Worm (Caenorhabditis elegans) whole organism, dauer: ENCODE data around the gene hpo-8.

ENCODE experiments used
- unc-62 ChIP-seq: sonication (generic microtip); optimal IDR thresholded peaks from 2 replicates; lab custom pipeline; 2017; ENCODE audit warnings: missing biosample characterization, missing genetic modification reagents, missing genetic modification characterization

The hpo-8 gene

DNA sequence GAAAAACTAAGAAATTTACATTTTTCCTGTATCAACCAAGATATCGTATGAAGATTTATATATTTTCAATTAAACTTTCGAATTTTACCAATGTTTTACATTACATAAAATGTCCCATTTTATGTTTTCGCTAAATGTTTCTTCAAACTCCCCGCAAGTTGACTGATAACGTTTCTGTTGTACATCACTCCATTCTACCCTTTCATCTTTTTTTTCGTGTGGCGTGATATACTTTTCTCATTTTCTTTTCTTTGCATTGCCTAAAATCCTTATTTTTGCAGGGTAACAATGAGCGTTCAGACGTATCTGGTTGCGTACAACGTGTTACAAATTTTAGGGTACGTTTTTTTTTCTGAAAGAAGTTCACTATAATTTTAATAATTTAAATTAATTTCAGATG, at the start of gene hpo-8:
hpo-8 (plus strand) TSS at position 282 of the 400 bp plus-strand sequence.
- no peak for TF ChIP-seq unc-62 (GFP tag; lab: Kevin White, UChicago)

DNA sequence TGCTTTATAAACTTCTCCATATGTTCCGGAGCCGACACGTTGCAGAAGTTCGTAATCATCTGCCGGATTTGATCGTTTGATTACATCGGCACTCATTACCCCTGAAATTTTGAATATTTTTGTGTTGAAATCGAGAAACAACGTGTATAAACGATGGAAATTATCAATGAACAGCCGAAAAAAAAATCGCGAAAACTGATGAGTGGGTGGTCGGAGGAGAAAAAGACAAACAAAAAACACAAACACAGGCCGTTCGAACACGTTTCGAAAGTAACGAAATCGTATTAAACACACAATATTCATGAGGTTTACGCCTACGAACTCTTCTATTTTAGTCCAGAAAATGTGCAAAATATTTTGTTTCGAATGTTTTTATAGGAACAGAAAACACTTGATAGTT, 46.5 kb upstream of the hpo-8 start, which contains the start of gene gck-2:
gck-2 (minus strand) TSS at position 101 of the 400 bp plus-strand sequence.
- no peak for TF ChIP-seq unc-62 (GFP tag; lab: Kevin White, UChicago)

DNA sequence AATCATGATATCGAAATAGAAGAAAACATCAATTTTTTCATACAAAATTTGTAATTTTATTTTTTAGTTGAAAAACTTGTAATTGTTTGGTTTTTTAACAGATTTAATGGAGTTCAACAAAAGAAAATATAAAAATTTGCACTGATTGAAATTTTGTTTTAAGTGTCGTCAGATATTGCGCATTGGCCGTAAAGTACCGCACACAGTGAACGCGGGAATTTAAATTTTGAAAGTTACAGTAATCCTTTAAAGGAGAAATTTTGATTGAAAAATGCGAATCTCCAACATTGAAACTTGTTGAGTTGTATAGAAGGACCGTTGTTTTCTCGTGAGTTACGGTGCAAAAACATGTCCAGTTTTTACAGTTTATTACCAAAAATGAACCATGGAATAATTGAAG, 46.1 kb upstream of the hpo-8 start:
- no peak for TF ChIP-seq unc-62 (GFP tag; lab: Kevin White, UChicago)

DNA sequence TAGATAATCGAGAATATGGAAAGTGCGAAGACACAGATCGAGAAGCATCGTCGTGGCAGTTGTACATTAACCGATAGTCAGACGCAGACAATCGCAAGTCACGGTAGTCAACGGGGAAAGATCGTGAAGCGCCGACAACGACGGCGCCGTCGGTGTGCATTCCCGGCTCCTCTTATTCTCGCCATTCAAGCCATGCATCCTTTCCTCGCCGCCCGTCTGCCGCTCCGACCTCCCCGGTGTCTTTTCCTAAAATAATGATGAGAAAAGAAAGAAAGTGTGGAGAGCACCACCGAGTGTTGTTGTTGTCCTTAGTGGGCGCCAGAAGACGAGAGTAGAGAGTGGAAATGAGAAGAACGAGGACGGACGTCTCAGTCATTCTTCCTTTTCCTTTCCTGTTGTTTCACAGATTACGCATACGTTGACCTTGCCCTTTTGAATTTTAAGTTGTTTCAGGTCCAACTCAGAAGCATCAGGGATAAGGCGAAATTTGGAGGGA, 45.3 kb upstream of the hpo-8 start, which contains the start of gene ZC404.1:
ZC404.1 (plus strand) TSS at position 446 of the 496 bp plus-strand sequence.
- no peak for TF ChIP-seq unc-62 (GFP tag; lab: Kevin White, UChicago)

DNA sequence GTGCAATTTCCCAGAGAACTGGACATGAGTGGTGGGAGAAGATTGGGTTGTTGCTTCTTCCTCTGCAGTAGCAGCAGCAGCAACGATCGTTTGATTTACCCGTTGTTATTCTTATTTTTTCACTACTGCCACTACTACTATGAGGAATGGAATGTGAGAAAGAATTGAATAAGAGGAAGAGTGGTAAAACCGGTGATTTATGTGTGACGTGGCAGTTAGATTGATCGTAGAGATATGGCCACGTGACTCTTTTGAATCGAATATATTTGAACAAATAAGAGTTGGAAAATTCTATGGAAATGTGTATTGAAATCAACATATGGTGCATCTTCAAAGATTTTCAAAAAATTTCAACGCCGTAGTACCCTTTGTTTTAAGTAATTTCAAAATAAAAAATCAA, 42.8 kb upstream of the hpo-8 start:
- no peak for TF ChIP-seq unc-62 (GFP tag; lab: Kevin White, UChicago)

DNA sequence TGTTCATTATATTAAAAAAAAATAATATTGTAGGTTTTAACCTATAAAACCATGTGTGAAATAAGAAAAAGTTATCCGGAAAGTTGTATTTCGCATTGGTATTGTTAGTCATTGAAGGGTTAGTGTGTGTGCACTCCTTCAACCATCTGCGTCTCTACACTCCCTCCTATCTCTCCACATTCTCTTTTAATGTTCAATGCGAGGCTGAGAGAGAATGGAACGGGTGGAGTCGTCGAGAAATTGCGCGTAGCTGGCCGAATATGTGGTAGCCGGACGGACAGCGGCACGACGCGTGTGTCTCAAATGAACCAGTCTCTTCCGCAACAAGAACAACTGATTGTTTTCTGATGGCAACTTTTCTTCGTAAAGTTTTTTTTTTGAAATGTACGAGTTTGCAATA, 42.2 kb upstream of the hpo-8 start:
- TF ChIP-seq unc-62 (GFP tag; lab: Kevin White, UChicago) = no peak

DNA sequence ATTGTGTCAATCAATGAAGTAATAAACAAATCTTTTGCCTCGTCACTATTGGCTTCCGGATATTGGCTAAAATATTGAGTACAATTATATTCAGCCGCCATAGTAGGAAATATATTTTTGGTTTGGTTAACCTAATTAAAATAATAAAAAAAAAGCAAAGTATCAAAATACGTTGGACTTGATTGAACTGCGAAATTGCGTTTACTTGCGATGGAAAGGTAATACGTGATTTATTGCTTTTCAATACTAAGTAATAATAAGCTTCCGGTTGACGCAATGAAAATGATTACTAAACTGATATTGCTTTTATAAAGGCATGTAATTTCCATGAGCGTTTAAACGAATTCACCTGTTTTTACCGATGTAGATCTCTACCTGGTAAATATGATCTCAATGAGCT, 39.5 kb upstream of the hpo-8 start, which contains the start of gene dmsr-9:
dmsr-9 (minus strand) TSS at position 101 of the 400 bp plus-strand sequence.
- no peak for TF ChIP-seq unc-62 (GFP tag; lab: Kevin White, UChicago)

DNA sequence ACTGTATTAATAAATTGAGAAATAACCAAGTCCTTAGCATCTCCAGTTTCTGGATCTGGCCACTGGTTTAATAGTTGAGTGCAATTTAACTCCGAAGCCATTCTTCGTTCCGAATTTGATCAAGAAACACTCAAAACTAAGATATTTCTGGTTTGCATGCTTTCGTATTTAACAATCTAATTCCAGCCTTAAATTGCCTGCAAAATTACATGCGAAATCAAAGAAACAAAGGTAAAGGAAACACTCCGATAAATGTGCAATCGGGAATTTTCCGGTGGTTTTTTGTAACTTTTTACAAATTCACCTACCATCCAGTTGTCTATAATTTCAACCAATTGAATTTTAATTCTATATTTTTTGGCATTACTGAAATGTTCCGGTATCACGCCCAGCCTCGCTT, 37.2 kb upstream of the hpo-8 start, which contains the start of gene dmsr-10:
dmsr-10 (minus strand) TSS at position 101 of the 400 bp plus-strand sequence.
- no peak for TF ChIP-seq unc-62 (GFP tag; lab: Kevin White, UChicago)

DNA sequence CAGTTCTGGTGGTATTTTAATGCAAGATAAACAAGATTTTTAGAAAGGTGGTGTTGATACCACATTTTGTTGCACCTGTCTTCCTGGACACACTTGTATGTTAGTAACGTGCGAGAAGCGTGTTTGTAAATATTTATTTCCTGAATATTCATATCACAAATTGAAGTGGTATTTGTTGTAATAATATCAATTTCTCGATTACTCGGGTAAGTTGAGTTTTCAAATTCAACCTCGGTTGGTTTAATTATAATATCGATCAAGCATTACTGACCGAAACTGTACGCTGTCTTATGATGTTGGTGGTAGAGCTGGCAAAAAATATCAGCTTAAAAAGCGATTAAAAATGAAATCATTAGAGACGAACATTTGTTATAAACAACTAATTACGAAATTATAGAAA, 35.1 kb upstream of the hpo-8 start, which contains the start of gene dmsr-11:
dmsr-11 (minus strand) TSS at position 101 of the 400 bp plus-strand sequence.
- TF ChIP-seq unc-62 (GFP tag; lab: Kevin White, UChicago) = no peak

DNA sequence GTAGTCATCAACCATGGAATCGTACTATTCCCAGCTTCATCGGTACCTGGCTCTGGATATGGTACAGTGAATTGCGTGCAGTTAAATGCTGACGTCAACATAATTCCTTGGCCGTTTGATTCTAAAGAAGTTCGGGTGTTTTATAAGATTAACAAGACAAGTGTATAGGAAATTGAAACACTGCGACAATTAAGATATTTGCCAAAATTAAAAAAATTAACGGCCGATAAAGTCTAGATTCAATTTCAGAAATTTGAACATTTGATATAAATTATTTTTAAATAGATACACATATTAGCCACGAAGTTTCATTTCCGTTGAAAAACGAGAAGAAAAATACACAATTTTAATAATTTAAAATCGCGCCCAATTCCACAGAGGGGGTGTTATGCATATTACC, 32.7 kb upstream of the hpo-8 start, which contains the start of gene dmsr-12:
dmsr-12 (minus strand) TSS at position 101 of the 400 bp plus-strand sequence.
- no peak for TF ChIP-seq unc-62 (GFP tag; lab: Kevin White, UChicago)

DNA sequence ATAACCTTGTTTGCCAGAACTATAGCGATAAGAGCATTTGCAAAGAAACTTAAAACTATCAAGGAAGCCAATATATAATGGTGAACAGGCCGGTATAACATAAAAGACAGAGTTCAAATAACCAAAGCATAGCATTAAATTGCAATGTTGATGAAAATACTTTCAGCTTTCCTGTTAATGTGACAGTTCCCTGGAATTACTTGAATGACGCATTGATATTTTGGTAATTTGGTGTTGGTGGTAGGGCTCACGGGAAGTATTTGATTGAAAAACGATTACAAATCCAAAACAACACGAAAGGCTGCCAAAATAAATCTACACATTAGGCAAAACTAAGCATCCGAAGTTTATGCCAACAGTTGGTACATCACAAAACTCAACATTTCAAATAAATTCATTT, 30.1 kb upstream of the hpo-8 start, which contains the start of gene dmsr-16:
dmsr-16 (minus strand) TSS at position 101 of the 400 bp plus-strand sequence.
- TF ChIP-seq unc-62 (GFP tag; lab: Kevin White, UChicago) = no peak

DNA sequence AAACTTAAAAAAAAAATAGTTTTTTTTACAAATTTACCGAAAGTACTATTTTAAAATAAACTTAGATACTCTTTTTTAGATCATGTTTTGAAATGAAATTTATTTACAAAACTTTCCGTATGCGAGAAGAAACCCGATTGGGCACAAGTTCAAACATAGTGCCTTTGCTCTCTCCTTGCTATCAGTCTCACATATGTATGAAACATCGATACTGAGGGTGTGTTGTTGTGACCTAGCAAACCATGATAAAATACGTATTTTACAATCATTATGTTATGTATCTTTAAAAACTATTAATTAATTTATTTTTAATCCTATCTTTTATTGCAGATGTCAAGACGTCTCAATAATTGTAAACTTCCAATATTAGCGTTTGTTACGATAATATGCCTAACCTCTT, 29.0 kb upstream of the hpo-8 start:
- TF ChIP-seq unc-62 (GFP tag; lab: Kevin White, UChicago) = no peak

DNA sequence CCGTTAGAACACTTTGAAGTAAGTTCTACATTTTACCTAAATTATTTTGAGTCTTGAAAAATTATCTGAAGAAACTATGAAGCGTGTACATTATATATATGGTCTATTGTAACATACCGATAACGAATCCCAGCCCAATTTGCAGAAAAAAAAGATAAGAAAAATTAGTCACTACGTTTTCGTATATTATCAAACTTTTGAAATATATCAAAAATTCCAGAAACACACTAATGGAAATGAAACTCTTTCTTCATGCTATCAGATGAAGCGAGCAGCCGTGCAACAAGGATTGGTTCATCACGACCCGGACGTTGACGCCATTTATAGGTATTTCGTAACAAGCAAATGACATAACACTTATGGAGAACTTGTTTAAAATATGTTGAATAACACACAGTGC, 27.2 kb upstream of the hpo-8 start:
- TF ChIP-seq unc-62 (GFP tag; lab: Kevin White, UChicago) = no peak

DNA sequence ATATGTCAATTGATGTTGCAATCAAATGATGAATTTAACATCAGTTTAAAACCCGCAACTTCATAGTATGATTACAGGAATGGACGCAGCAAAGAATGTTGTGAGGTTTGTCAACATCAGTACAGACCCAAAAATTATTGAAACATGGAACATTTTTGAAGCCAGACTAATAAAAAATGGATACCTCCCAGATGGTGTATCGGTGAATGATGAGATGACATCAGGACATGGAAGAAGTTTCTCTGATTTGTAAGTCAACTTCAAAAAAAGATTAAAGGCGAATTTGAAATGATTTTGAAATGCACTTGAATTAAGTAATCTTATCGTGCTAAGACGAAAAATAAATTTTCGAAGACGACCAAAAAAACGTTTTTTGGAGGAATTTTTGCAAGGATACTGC, 25.2 kb upstream of the hpo-8 start:
- TF ChIP-seq unc-62 (GFP tag; lab: Kevin White, UChicago) = no peak

DNA sequence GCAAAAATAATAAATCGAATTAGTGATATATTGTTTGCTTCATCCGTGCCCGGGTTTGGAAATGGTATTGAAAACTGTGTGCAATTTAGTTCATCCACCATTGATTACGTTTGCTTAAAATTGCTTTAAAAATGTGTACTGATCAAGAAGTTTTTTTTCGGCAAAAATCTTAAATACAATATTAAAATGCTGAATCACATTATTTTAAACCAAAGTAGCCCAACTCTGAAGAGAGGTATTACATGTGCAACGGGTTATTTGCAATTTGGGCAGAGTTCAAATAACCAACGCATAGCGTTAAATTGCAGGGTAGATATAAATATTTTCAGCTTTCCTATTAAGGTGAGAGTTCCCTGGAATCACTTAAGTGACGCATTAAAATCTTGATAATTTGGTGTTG, 21.9 kb upstream of the hpo-8 start, which contains the start of gene dmsr-14:
dmsr-14 (minus strand) TSS at position 101 of the 400 bp plus-strand sequence.
- no peak for TF ChIP-seq unc-62 (GFP tag; lab: Kevin White, UChicago)

DNA sequence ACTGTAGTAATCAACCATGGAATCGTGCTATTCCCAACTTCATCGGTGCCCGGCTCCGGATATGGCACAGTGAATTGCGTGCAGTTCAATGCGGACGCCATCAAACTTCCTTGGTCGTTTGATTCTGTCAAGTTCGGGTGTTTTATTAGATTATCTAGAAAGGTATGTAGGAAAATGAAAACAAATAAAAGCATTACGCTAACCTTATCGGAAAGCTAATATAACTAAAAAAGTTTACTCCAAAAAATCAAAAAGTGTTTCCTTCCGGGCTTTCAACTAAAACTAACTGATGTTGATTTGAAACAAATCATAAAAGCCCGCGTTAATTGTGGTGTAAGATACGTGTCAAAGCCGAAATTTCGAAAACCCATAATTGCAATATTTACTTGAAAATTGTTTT, 19.3 kb upstream of the hpo-8 start, which contains the start of gene dmsr-13:
dmsr-13 (minus strand) TSS at position 101 of the 400 bp plus-strand sequence.
- TF ChIP-seq unc-62 (GFP tag; lab: Kevin White, UChicago) = no peak

DNA sequence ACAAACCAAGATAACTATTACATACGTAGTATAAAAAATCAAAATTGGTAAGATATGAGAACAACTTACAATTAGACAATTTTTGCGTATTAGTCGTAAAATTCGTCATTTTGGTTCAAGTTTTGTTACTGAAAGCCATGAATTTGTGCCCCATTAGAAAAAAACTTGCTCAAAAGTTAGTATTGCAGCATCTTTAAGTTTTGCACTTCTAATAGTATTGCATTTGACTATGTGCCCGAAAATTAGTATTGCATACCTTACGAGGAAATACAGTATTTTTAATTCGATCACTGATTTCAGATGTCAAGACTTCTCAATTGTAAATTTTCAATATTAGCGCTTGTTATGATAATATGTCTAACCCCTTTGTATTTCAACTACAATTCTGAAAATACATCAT, 17.6 kb upstream of the hpo-8 start, which contains the start of gene T15B7.8:
T15B7.8 (plus strand) TSS at position 301 of the 400 bp plus-strand sequence.
- no peak for TF ChIP-seq unc-62 (GFP tag; lab: Kevin White, UChicago)
